Fruit fly (Drosophila melanogaster): ENCODE data around the gene CG1889.

DNA sequence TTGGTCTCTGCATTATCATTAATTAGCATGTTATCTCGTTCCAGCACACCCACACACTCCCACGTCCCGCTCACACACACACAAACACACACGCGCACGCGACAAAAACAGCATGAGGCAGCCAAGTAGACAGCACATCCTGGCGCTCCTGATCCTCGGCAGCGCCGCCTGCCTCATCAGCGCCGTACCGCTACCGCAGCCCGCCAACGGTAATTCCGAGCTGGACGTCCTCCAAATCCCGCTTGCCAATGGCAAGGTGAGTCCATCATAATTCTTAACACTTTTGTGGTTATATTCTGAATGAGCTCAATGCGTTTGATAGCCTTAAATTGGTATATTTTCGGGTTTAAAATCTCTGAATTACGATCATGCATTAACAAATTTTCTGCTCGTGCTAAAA is 27.9 kb downstream of the CG1889 start:
- TF ChIP-seq h (GFP tag; optimal IDR thresholded peaks at IDR 0.05) (no peak), lola (GFP tag; optimal IDR thresholded peaks at IDR 0.05) (no peak)

All from whole organism, wandering third instar larva.